Worm (Caenorhabditis elegans): ENCODE results near the gene K12D9.1.

DNA sequence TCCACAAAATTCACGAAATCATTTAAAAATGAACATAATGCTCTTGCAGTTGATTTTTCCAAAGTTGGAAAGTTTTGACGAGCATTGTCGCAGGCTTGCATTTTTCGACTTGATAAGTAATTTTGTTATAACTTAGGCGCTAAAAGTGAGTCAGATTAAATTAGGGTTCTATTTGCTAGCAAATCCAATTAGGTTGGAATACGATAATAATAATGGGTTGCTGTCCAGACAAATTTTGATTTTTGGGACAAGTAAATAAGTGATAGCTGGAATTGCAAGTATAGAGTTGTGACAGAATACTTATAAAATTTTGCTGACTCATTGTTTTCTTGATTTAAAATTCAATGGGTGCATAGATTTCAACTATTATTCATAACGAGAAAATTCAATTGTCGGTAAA lies 8.3 kb upstream of the K12D9.1 start, which contains the start of gene srw-112:
- TF ChIP-seq nhr-77 (tag; optimal IDR thresholded peaks at IDR 0.05) (no peak), fos-1 (tag; optimal IDR thresholded peaks at IDR 0.05) (no peak), nhr-12 (tag; optimal IDR thresholded peaks at IDR 0.05) (no peak), unc-62 (GFP tag; optimal IDR thresholded peaks at IDR 0.05) (no peak), ceh-16 (tag; optimal IDR thresholded peaks at IDR 0.05) (no peak), jun-1 (tag; optimal IDR thresholded peaks at IDR 0.05) (no peak), elt-2 (tag; optimal IDR thresholded peaks at IDR 0.05) (no peak), daf-12 (tag; optimal IDR thresholded peaks at IDR 0.05) (no peak), nfya-1 (tag; optimal IDR thresholded peaks at IDR 0.05; ENCODE audit: insufficient read depth) (no peak), lin-39 (tag; optimal IDR thresholded peaks at IDR 0.05) (no peak)

Measured in whole organism, L3 larva.